Fruit fly (Drosophila melanogaster): ENCODE data around the gene CG11983.

The CG11983 gene

DNA sequence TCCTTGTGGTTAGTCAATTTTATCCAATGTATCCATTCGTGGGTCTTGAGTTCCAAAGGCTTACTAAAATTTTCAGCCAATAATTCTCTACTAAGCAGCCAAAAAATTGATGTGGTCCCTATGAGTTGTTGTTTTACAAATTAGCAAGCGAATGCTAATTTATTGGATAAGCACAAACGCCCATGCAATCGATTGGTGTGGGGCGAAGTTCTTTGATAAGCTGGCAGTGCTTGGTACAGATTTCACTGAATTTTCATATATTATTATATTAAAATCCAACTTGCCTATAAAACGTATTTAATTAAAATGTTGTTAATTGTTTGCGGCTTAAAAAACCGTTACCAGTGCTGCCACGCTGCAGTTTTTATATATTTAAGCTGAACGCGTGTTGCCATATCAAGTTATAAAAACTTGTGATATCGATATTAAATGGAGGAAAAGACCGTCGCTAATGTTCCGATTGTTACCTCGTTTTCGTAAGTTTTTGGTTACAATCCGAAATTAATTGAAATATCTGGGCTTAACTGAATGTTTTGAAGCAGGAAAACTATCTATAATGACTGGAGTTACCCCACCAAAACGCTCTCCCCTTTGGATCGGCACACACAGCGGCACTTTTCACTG, 4.4 kb upstream of the CG11983 start, which contains the start of the genes CG31100 and CG11980 (continued):
- TF ChIP-seq CG15011 (GFP tag; optimal IDR thresholded peaks at IDR 0.05) (no peak), CG11456 (GFP tag; IDR thresholded peaks at IDR 0.05) (no peak), emc (GFP tag; optimal IDR thresholded peaks at IDR 0.05) (no peak), hth (optimal IDR thresholded peaks at IDR 0.05) (no peak), Fer3 (tag; optimal IDR thresholded peaks at IDR 0.05) (no peak), CG8089 (GFP tag; optimal IDR thresholded peaks at IDR 0.05) (no peak), schlank (tag; optimal IDR thresholded peaks at IDR 0.05) (no peak), CG12104 (GFP tag; optimal IDR thresholded peaks at IDR 0.05) (no peak), ATbp (GFP tag; optimal IDR thresholded peaks at IDR 0.05) (no peak), Poxn (GFP tag; IDR thresholded peaks at IDR 0.05) (no peak), CG2875 (GFP tag; optimal IDR thresholded peaks at IDR 0.05) (no peak), CG8281 (tag; optimal IDR thresholded peaks at IDR 0.05) (no peak), fd96Cb (tag; optimal IDR thresholded peaks at IDR 0.05) (no peak), Blimp-1 (GFP tag; optimal IDR thresholded peaks at IDR 0.05) (no peak), grn (GFP tag; optimal IDR thresholded peaks at IDR 0.05) (no peak), CG4854 (GFP tag; optimal IDR thresholded peaks at IDR 0.05) (no peak), gsb-n (tag; optimal IDR thresholded peaks at IDR 0.05) (no peak), eyg (GFP tag; optimal IDR thresholded peaks at IDR 0.05) (no peak), gcm (GFP tag; optimal IDR thresholded peaks at IDR 0.05) (no peak), CG18011 (GFP tag; optimal IDR thresholded peaks at IDR 0.05) (no peak), CG3065 (GFP tag; optimal IDR thresholded peaks at IDR 0.05) (no peak), CG17385 (GFP tag; optimal IDR thresholded peaks at IDR 0.05) (no peak), br (optimal IDR thresholded peaks at IDR 0.05) (no peak), CG17359 (tag; optimal IDR thresholded peaks at IDR 0.05) (no peak), ems (GFP tag; optimal IDR thresholded peaks at IDR 0.05) (no peak), Sry-δ (GFP tag; optimal IDR thresholded peaks at IDR 0.05) (peak; percentile 92), CG10209 (GFP tag; optimal IDR thresholded peaks at IDR 0.05) (no peak)

DNA sequence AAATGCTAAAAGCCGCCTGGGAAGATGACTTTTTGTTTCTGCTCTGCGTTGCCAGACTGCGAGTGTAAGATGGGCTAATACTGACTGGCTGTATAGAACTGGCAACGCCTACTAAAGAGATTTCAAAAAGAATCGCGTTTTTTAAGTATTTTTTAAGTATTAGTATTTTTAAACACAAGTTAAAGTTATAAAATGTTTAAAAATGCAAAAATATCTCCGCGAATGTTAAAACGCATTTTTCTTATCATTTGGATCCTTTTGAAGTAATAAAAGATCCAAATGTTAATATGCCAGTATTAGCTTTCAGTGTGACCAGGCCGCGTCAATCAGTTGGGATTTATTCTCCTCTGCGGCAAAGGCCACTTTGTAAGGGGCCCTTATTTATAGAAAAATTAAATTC, 2.0 kb upstream of the CG11983 start, which contains the start of the genes Prosbeta3 and Iru:
Prosbeta3 (minus strand) TSS at position 98 of the 400 bp plus-strand sequence.
Iru (plus strand) TSS at position 328 of the 400 bp plus-strand sequence.
- TF ChIP-seq pan (optimal IDR thresholded peaks at IDR 0.05), result no peak
- TF ChIP-seq pan (GFP tag; optimal IDR thresholded peaks at IDR 0.05 in 1 of 2, IDR thresholded peaks at IDR 0.05 in 1 of 2), result no peak
- no peak for TF ChIP-seq CG5245 (GFP tag; optimal IDR thresholded peaks at IDR 0.05)
- TF ChIP-seq CG32772 (GFP tag; IDR thresholded peaks at IDR 0.05), result no peak
- TF ChIP-seq gfzf (GFP tag; optimal IDR thresholded peaks at IDR 0.05), result peak; percentile 87
- TF ChIP-seq ATbp (GFP tag; optimal IDR thresholded peaks at IDR 0.05), result no peak
- TF ChIP-seq Hmr (GFP tag; optimal IDR thresholded peaks at IDR 0.05), result no peak
- TF ChIP-seq Abd-B (GFP tag; optimal IDR thresholded peaks at IDR 0.05), result peak; percentile 0
- no peak for TF ChIP-seq dysf (GFP tag; IDR thresholded peaks at IDR 0.05)
- TF ChIP-seq CG2202 (tag; optimal IDR thresholded peaks at IDR 0.05), result no peak
- TF ChIP-seq Med (GFP tag), result peak; percentile 83
- TF ChIP-seq Scr (GFP tag; IDR thresholded peaks at IDR 0.05; ENCODE audit: partially characterized antibody), result 0 out of 2 replicates have a peak, but pooled peaks have one; percentile 7
- TF ChIP-seq ttk (GFP tag; IDR thresholded peaks at IDR 0.05), result no peak
- TF ChIP-seq CG1603 (tag; optimal IDR thresholded peaks at IDR 0.05), result peak; percentile 12
- TF ChIP-seq chinmo (GFP tag; IDR thresholded peaks at IDR 0.05; ENCODE audit: partially characterized antibody), result no peak
- TF ChIP-seq fru (optimal IDR thresholded peaks at IDR 0.05), result no peak
- peak; percentile 40 for TF ChIP-seq CG10267 (tag; optimal IDR thresholded peaks at IDR 0.05)
- TF ChIP-seq kni (GFP tag; optimal IDR thresholded peaks at IDR 0.05), result no peak
- no peak for TF ChIP-seq HLH54F (GFP tag; optimal IDR thresholded peaks at IDR 0.05)
- TF ChIP-seq CG15269 (tag; optimal IDR thresholded peaks at IDR 0.05), result no peak
- TF ChIP-seq CG30431 (GFP tag; optimal IDR thresholded peaks at IDR 0.05), result no peak
- peak; percentile 35 for TF ChIP-seq sug (tag; optimal IDR thresholded peaks at IDR 0.05)
- TF ChIP-seq NFAT (GFP tag; IDR thresholded peaks at IDR 0.05), result no peak
- no peak for TF ChIP-seq CG10565 (GFP tag; optimal IDR thresholded peaks at IDR 0.05)
- TF ChIP-seq crc (GFP tag; optimal IDR thresholded peaks at IDR 0.05), result no peak
- TF ChIP-seq dpn (GFP tag; optimal IDR thresholded peaks at IDR 0.05), result peak in 1 of 2 experiments; percentile 1

Measured in whole organism, embryonic.